Fruit fly (Drosophila melanogaster) whole organism, embryonic: ENCODE data around the gene Svil.
A peak's percentile ranks its signal among the peaks of the same experiment; 100 is the strongest.

Experiments
- Atf3 ChIP-seq: fragments of 200-800 bp; sonication (Bioruptor generic); optimal IDR thresholded peaks from 3 replicates; lab custom pipeline; 2016; ENCODE audit warnings: missing biosample characterization, missing genetic modification characterization
- Awh ChIP-seq: fragments of 200-800 bp; sonication (Bioruptor generic); IDR thresholded peaks from 2 replicates; pipeline ENCODE4, ENCODE4 v1.3.6; 2022; ENCODE audit warnings: missing biosample characterization, missing genetic modification characterization
- Blimp-1 ChIP-seq: fragments of 200-800 bp; sonication (Bioruptor generic); optimal IDR thresholded peaks from 3 replicates; lab custom pipeline; 2018; ENCODE audit warnings: missing biosample characterization, missing genetic modification characterization, mild to moderate bottlenecking, moderate library complexity, missing genetic modification reagents
- BtbVII ChIP-seq: fragments of 200-800 bp; sonication (Bioruptor generic); optimal IDR thresholded peaks from 3 replicates; lab custom pipeline; 2017; ENCODE audit warnings: missing biosample characterization, mild to moderate bottlenecking, missing genetic modification characterization
- CG10147 ChIP-seq: fragments of 200-800 bp; sonication (Bioruptor generic); optimal IDR thresholded peaks from 2 replicates; lab custom pipeline; 2019; ENCODE audit warnings: missing biosample characterization, mild to moderate bottlenecking, missing genetic modification characterization, moderate library complexity
- CG10543 ChIP-seq: fragments of 200-800 bp; sonication (Bioruptor generic); optimal IDR thresholded peaks from 3 replicates; lab custom pipeline; 2017; ENCODE audit warnings: missing biosample characterization, mild to moderate bottlenecking, missing genetic modification characterization, moderate library complexity
- CG11504 ChIP-seq: fragments of 200-800 bp; sonication (Bioruptor generic); optimal IDR thresholded peaks from 3 replicates; lab custom pipeline; 2019; ENCODE audit warnings: missing biosample characterization, mild to moderate bottlenecking, missing genetic modification characterization, moderate library complexity
- CG11695 ChIP-seq: fragments of 200-800 bp; sonication (Bioruptor generic); IDR thresholded peaks from 3 replicates; pipeline ENCODE4 v1.3.6; 2022; ENCODE audit warnings: missing biosample characterization, missing genetic modification characterization
- CG12071 ChIP-seq: fragments of 200-800 bp; sonication (Bioruptor generic); optimal IDR thresholded peaks from 3 replicates; lab custom pipeline; 2018; ENCODE audit warnings: missing biosample characterization, mild to moderate bottlenecking, missing genetic modification characterization
- CG12299 ChIP-seq: fragments of 200-800 bp; sonication (Bioruptor generic); optimal IDR thresholded peaks from 2 replicates; lab custom pipeline; 2018; ENCODE audit warnings: missing biosample characterization, mild to moderate bottlenecking, missing genetic modification characterization
- CG13296 ChIP-seq: fragments of 200-800 bp; sonication (Bioruptor generic); optimal IDR thresholded peaks from 3 replicates; lab custom pipeline; 2018; ENCODE audit warnings: missing biosample characterization, mild to moderate bottlenecking, missing genetic modification characterization
- CG1602 ChIP-seq: fragments of 200-800 bp; sonication (Bioruptor generic); optimal IDR thresholded peaks from 3 replicates; lab custom pipeline; 2016; ENCODE audit warnings: missing biosample characterization, missing genetic modification characterization
- CG18764 ChIP-seq: fragments of 200-800 bp; sonication (Bioruptor generic); optimal IDR thresholded peaks from 3 replicates; lab custom pipeline; 2016; ENCODE audit warnings: missing biosample characterization, missing genetic modification characterization
- CG2678 ChIP-seq: fragments of 200-800 bp; sonication (Bioruptor generic); optimal IDR thresholded peaks from 3 replicates; lab custom pipeline; 2019; ENCODE audit warnings: missing biosample characterization, mild to moderate bottlenecking, missing genetic modification characterization, moderate library complexity
- CG3281 ChIP-seq: fragments of 200-800 bp; sonication (Bioruptor generic); optimal IDR thresholded peaks from 3 replicates; lab custom pipeline; 2017; ENCODE audit warnings: missing biosample characterization, mild to moderate bottlenecking, missing genetic modification characterization
- CG6813 ChIP-seq: fragments of 200-800 bp; sonication (Bioruptor generic); optimal IDR thresholded peaks from 2 replicates; lab custom pipeline; 2017; ENCODE audit warnings: missing biosample characterization, missing genetic modification characterization, mild to moderate bottlenecking, moderate library complexity, missing genetic modification reagents
- CG6854 ChIP-seq: fragments of 200-800 bp; sonication (Bioruptor generic); optimal IDR thresholded peaks from 3 replicates; lab custom pipeline; 2017; ENCODE audit warnings: missing biosample characterization, mild to moderate bottlenecking, missing genetic modification characterization
- CG7839 ChIP-seq: fragments of 200-800 bp; sonication (Bioruptor generic); optimal IDR thresholded peaks from 3 replicates; lab custom pipeline; 2018; ENCODE audit warnings: missing biosample characterization, mild to moderate bottlenecking, missing genetic modification characterization, moderate library complexity
- CG9727 ChIP-seq: fragments of 200-800 bp; sonication (Bioruptor generic); optimal IDR thresholded peaks from 3 replicates; lab custom pipeline; 2017; ENCODE audit warnings: missing biosample characterization, mild to moderate bottlenecking, missing genetic modification characterization
- Dbx ChIP-seq: fragments of 200-800 bp; sonication (Bioruptor generic); IDR thresholded peaks from 3 replicates; pipeline ENCODE4 v1.3.6; 2022; ENCODE audit warnings: missing biosample characterization, missing genetic modification characterization
- Ets97D ChIP-seq: fragments of 200-800 bp; sonication (Bioruptor generic); optimal IDR thresholded peaks from 3 replicates; lab custom pipeline; 2016; ENCODE audit warnings: missing biosample characterization, missing genetic modification characterization
- Fer3 ChIP-seq: fragments of 200-800 bp; sonication (Bioruptor generic); optimal IDR thresholded peaks from 2 replicates; lab custom pipeline; 2018; ENCODE audit warnings: missing biosample characterization, mild to moderate bottlenecking, missing genetic modification characterization, moderate library complexity
- Hr51 ChIP-seq, 2 experiments: fragments of 200-800 bp; sonication (Bioruptor generic); optimal IDR thresholded peaks; 2 replicates in 1 of 2; 3 replicates in 1 of 2; lab custom pipeline; 2016 to 2018; ENCODE audit warnings: missing biosample characterization in 2 of 2, missing genetic modification characterization in 2 of 2, mild to moderate bottlenecking in 1 of 2, moderate library complexity in 1 of 2
- Meics ChIP-seq: fragments of 200-800 bp; sonication (Bioruptor generic); optimal IDR thresholded peaks from 2 replicates; lab custom pipeline; 2017; ENCODE audit warnings: missing biosample characterization, mild to moderate bottlenecking, missing genetic modification characterization
- Ravus ChIP-seq: fragments of 200-800 bp; sonication (Bioruptor generic); IDR thresholded peaks from 2 replicates; pipeline ENCODE4 v1.3.6; 2022; ENCODE audit warnings: missing biosample characterization, missing genetic modification characterization
- Sox102F ChIP-seq: fragments of 200-800 bp; sonication (Bioruptor generic); optimal IDR thresholded peaks from 2 replicates; lab custom pipeline; 2018; ENCODE audit warnings: missing biosample characterization, mild to moderate bottlenecking, missing genetic modification characterization, moderate library complexity
- ap ChIP-seq: fragments of 200-800 bp; sonication (Bioruptor generic); IDR thresholded peaks from 2 replicates; pipeline ENCODE4 v1.3.6; 2022; ENCODE audit warnings: missing biosample characterization, missing genetic modification characterization
- ara ChIP-seq: fragments of 200-800 bp; sonication (Bioruptor generic); IDR thresholded peaks from 2 replicates; pipeline ENCODE4 v1.3.6; 2022; ENCODE audit warnings: missing biosample characterization, missing genetic modification characterization
- bab2 ChIP-seq: fragments of 200-800 bp; sonication (Bioruptor generic); optimal IDR thresholded peaks from 2 replicates; lab custom pipeline; 2016; ENCODE audit warnings: missing biosample characterization, missing genetic modification characterization
- caup ChIP-seq: fragments of 200-800 bp; sonication (Bioruptor generic); optimal IDR thresholded peaks from 3 replicates; lab custom pipeline; 2017; ENCODE audit warnings: missing biosample characterization, mild to moderate bottlenecking, missing genetic modification characterization, moderate library complexity; ENCODE audit not compliant: severe bottlenecking
- crol ChIP-seq: fragments of 200-800 bp; sonication (Bioruptor generic); IDR thresholded peaks from 2 replicates; pipeline ENCODE4 v1.3.6; 2022; ENCODE audit warnings: missing biosample characterization, missing genetic modification characterization
- cwo ChIP-seq: fragments of 200-800 bp; sonication (Bioruptor generic); optimal IDR thresholded peaks from 3 replicates; lab custom pipeline; 2017; ENCODE audit warnings: missing biosample characterization, missing genetic modification characterization, mild to moderate bottlenecking, moderate library complexity, missing genetic modification reagents
- dm ChIP-seq: fragments of 200-800 bp; sonication (Bioruptor generic); optimal IDR thresholded peaks from 3 replicates; lab custom pipeline; 2016; ENCODE audit warnings: missing biosample characterization, missing genetic modification characterization
- dysf ChIP-seq: fragments of 200-800 bp; sonication (Bioruptor generic); IDR thresholded peaks from 3 replicates; pipeline ENCODE4 v1.3.6; 2022; ENCODE audit warnings: missing biosample characterization, missing genetic modification characterization
- eve ChIP-seq, 2 experiments: fragments of >200 bp; optimal IDR thresholded peaks; 2 replicates each; lab custom pipeline; 2017; ENCODE audit warnings: missing biosample characterization in 2 of 2, missing genetic modification characterization in 2 of 2
- fd96Cb ChIP-seq: fragments of 200-800 bp; sonication (Bioruptor generic); optimal IDR thresholded peaks from 2 replicates; lab custom pipeline; 2018; ENCODE audit warnings: missing biosample characterization, mild to moderate bottlenecking, missing genetic modification characterization, moderate library complexity
- gro ChIP-seq: fragments of 200-800 bp; sonication (Bioruptor generic); optimal IDR thresholded peaks from 2 replicates; lab custom pipeline; 2016; ENCODE audit warnings: missing biosample characterization, missing genetic modification characterization
- hkb ChIP-seq, 2 experiments: fragments of 200-800 bp in 1 of 2; fragments of >200 bp in 1 of 2; sonication (Bioruptor generic) in 1 of 2; IDR thresholded peaks in 1 of 2; optimal IDR thresholded peaks in 1 of 2; 2 replicates each; pipeline versions ENCODE4 v1.3.6 to Lab custom; 2017 to 2022; ENCODE audit warnings: missing biosample characterization in 1 of 2, missing genetic modification characterization in 1 of 2
- ind ChIP-seq: fragments of 200-800 bp; sonication (Bioruptor generic); optimal IDR thresholded peaks from 3 replicates; lab custom pipeline; 2016; ENCODE audit warnings: missing biosample characterization, missing genetic modification characterization
- lola ChIP-seq, 3 experiments: fragments of >200 bp in 2 of 3; fragments of 200-800 bp in 1 of 3; sonication (Bioruptor generic) in 1 of 3; optimal IDR thresholded peaks; 2 replicates each; lab custom pipeline; 2017 to 2019; ENCODE audit warnings: missing biosample characterization in 3 of 3, missing genetic modification characterization in 3 of 3, mild to moderate bottlenecking in 1 of 3, moderate library complexity in 1 of 3
- luna ChIP-seq: fragments of 200-800 bp; sonication (Bioruptor generic); optimal IDR thresholded peaks from 2 replicates; lab custom pipeline; 2016; ENCODE audit warnings: missing biosample characterization, missing genetic modification characterization
- pan ChIP-seq, 4 experiments: fragments of >200 bp in 3 of 4; fragments of 200-800 bp in 1 of 4; sonication (Bioruptor generic) in 1 of 4; optimal IDR thresholded peaks in 3 of 4; IDR thresholded peaks in 1 of 4; 2 replicates each; pipeline versions ENCODE4 v1.3.6 to Lab custom; 2017 to 2022; ENCODE audit warnings: missing biosample characterization in 2 of 4, missing genetic modification characterization in 2 of 4, mixed read lengths in 1 of 4
- phol ChIP-seq: fragments of 200-800 bp; sonication (Bioruptor generic); optimal IDR thresholded peaks from 3 replicates; lab custom pipeline; 2018; ENCODE audit warnings: missing biosample characterization, mild to moderate bottlenecking, missing genetic modification characterization, moderate library complexity
- pum ChIP-seq: fragments of 200-800 bp; sonication (Bioruptor generic); optimal IDR thresholded peaks from 2 replicates; lab custom pipeline; 2016; ENCODE audit warnings: missing biosample characterization, missing genetic modification characterization
- ranshi ChIP-seq: fragments of 200-800 bp; sonication (Bioruptor generic); IDR thresholded peaks from 2 replicates; pipeline ENCODE4 v1.3.6; 2022; ENCODE audit warnings: missing biosample characterization, missing genetic modification characterization
- sisA ChIP-seq: fragments of 200-800 bp; sonication (Bioruptor generic); IDR thresholded peaks from 2 replicates; pipeline ENCODE4 v1.3.6; 2022; ENCODE audit warnings: missing biosample characterization, missing genetic modification characterization
- tin ChIP-seq: fragments of 200-800 bp; sonication (Bioruptor generic); optimal IDR thresholded peaks from 3 replicates; lab custom pipeline; 2016; ENCODE audit warnings: missing biosample characterization, missing genetic modification characterization
- vvl ChIP-seq: fragments of 200-800 bp; sonication (Bioruptor generic); IDR thresholded peaks from 2 replicates; pipeline ENCODE4 v1.3.6; 2022; ENCODE audit warnings: missing biosample characterization, missing genetic modification characterization
- zfh1 ChIP-seq: fragments of 200-800 bp; sonication (Bioruptor generic); IDR thresholded peaks from 3 replicates; pipeline ENCODE4 v1.3.6; 2022; ENCODE audit warnings: missing biosample characterization, missing genetic modification characterization

The Svil gene

dm6 chr3L:2410869-2411268 lies 33.4 kb downstream of the Svil start (continued):
- TF ChIP-seq eve (GFP tag; optimal IDR thresholded peaks at IDR 0.05; lab: Kevin White, UChicago) = no peak
- no peak for TF ChIP-seq luna (GFP tag; lab: Kevin White, UChicago)
- TF ChIP-seq tin (GFP tag; lab: Kevin White, UChicago) = peak; percentile 10
- TF ChIP-seq zfh1 = no peak
- peak; percentile 37; the same call in 1 of the 3 replicates for TF ChIP-seq CG11695 (GFP tag; lab: Robert Waterston, UW)
- peak; percentile 12 for TF ChIP-seq Blimp-1 (GFP tag; lab: Kevin White, UChicago)
- no peak for TF ChIP-seq lola (GFP tag; optimal IDR thresholded peaks at IDR 0.05; lab: Kevin White, UChicago)
- no peak for TF ChIP-seq CG10543 (GFP tag; lab: Kevin White, UChicago)
- peak; percentile 69 for TF ChIP-seq CG10147 (GFP tag; lab: Kevin White, UChicago)
- no peak for TF ChIP-seq pum (GFP tag; lab: Kevin White, UChicago)
- TF ChIP-seq caup (GFP tag; lab: Kevin White, UChicago) = peak; percentile 19
- TF ChIP-seq crol (GFP tag; lab: Robert Waterston, UW) = no peak
- peak; percentile 24 for TF ChIP-seq CG6813 (GFP tag; lab: Kevin White, UChicago)
- peak; percentile 41 for TF ChIP-seq ind (GFP tag; lab: Kevin White, UChicago)
- peak; percentile 46 for TF ChIP-seq CG7839
- TF ChIP-seq ara (GFP tag; lab: Robert Waterston, UW) = no peak
- peak; percentile 32; the same call in 1 of the 2 replicates for TF ChIP-seq sisA (GFP tag; lab: Robert Waterston, UW)
- no peak for TF ChIP-seq CG13296
- TF ChIP-seq Awh = 0 out of 2 replicates have a peak, but pooled peaks have one; percentile 11
- peak; percentile 22 for TF ChIP-seq CG6854 (GFP tag; lab: Kevin White, UChicago)
- TF ChIP-seq CG12299 (tag; lab: Kevin White, UChicago) = no peak
- TF ChIP-seq gro (GFP tag; lab: Kevin White, UChicago) = no peak
- TF ChIP-seq CG3281 (GFP tag; lab: Kevin White, UChicago) = peak; percentile 41
- peak; percentile 33 for TF ChIP-seq bab2 (GFP tag; lab: Kevin White, UChicago)
- TF ChIP-seq pan (optimal IDR thresholded peaks at IDR 0.05; lab: Kevin White, UChicago) = no peak
- TF ChIP-seq pan (GFP tag; optimal IDR thresholded peaks at IDR 0.05 in 1 of 2, IDR thresholded peaks at IDR 0.05 in 1 of 2) = peak in 1 of 2 experiments; percentile 45
- TF ChIP-seq CG9727 (GFP tag; lab: Kevin White, UChicago) = peak; percentile 17
- TF ChIP-seq phol (tag; lab: Kevin White, UChicago) = peak; percentile 22
- TF ChIP-seq CG2678 = peak; percentile 42
- TF ChIP-seq Atf3 (GFP tag; lab: Kevin White, UChicago) = no peak
- TF ChIP-seq hkb (optimal IDR thresholded peaks at IDR 0.05; lab: Kevin White, UChicago) = no peak
- TF ChIP-seq hkb (GFP tag; IDR thresholded peaks at IDR 0.05; lab: Robert Waterston, UW) = peak; percentile 43; the same call in 1 of the 2 replicates
- peak; percentile 25 for TF ChIP-seq Meics
- TF ChIP-seq ap (GFP tag; lab: Robert Waterston, UW) = no peak
- peak; percentile 66 for TF ChIP-seq ranshi
- TF ChIP-seq CG12071 (GFP tag; lab: Kevin White, UChicago) = peak; percentile 14
- peak; percentile 51 for TF ChIP-seq cwo (GFP tag; lab: Kevin White, UChicago)
- TF ChIP-seq Dbx = peak; percentile 49; the same call in 1 of the 3 replicates
- peak; percentile 33; the same call in 1 of the 3 replicates for TF ChIP-seq dysf (GFP tag; lab: Robert Waterston, UW)
- no peak for TF ChIP-seq CG1602 (GFP tag; lab: Kevin White, UChicago)
- peak in 1 of 2 experiments; percentile 25 for TF ChIP-seq Hr51 (GFP tag; optimal IDR thresholded peaks at IDR 0.05; lab: Kevin White, UChicago)
- no peak for TF ChIP-seq BtbVII (GFP tag; lab: Kevin White, UChicago)
- TF ChIP-seq Ets97D (GFP tag; lab: Kevin White, UChicago) = no peak
- no peak for TF ChIP-seq dm (GFP tag; lab: Kevin White, UChicago)
- TF ChIP-seq Fer3 = peak; percentile 16
- 0 out of 2 replicates have a peak, but pooled peaks have one; percentile 11 for TF ChIP-seq vvl (GFP tag; lab: Robert Waterston, UW)
- TF ChIP-seq CG18764 = peak; percentile 13
- no peak for TF ChIP-seq Ravus (GFP tag; lab: Robert Waterston, UW)
- peak; percentile 5 for TF ChIP-seq fd96Cb (tag; lab: Kevin White, UChicago)
- peak; percentile 18 for TF ChIP-seq Sox102F (GFP tag; lab: Kevin White, UChicago)
- TF ChIP-seq CG11504 (tag; lab: Kevin White, UChicago) = peak; percentile 70
